Worm (Caenorhabditis elegans) whole organism, early embryonic: ENCODE data around the gene ilcr-2.

Source experiments
- F13C5.2 ChIP-seq: sonication (generic microtip); optimal IDR thresholded peaks from 2 replicates; lab custom pipeline; 2017; ENCODE audit warnings: mild to moderate bottlenecking, missing genetic modification characterization, inconsistent platforms, missing compliant biosample characterization
- ets-7 ChIP-seq: sonication (generic microtip); optimal IDR thresholded peaks from 2 replicates; lab custom pipeline; 2016; ENCODE audit warnings: missing genotype, missing genetic modification characterization, missing compliant biosample characterization
- hmg-4 ChIP-seq: fragments of 200-800 bp; sonication (Bioruptor generic); optimal IDR thresholded peaks from 2 replicates; lab custom pipeline; 2018; ENCODE audit warnings: mild to moderate bottlenecking, missing genetic modification characterization, missing compliant biosample characterization

DNA sequence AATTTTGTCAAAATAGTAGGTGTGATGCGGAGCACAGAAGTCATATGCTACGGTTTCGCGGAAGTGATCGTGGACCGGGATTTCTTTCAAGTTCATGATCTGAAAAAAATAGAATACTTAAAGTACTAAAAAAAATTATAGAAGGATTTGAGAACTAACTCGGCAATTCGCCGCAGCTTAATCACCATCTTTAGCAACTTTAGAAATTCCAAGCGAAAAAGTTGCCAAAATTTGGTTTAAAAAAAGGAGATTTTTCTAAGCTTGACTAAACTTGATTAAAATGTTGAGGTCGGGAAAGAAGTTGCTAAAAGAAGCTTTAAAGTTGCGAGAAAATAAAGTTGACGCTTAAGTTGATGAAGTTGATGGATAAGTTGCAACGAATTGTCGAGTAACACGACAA lies 42.6 kb downstream of the ilcr-2 start, which contains the start of gene ZK177.9:
- TF ChIP-seq hmg-4 (GFP tag; lab: Kevin White, UChicago), result no peak
- no peak for TF ChIP-seq ets-7 (tag; lab: Kevin White, UChicago)
- TF ChIP-seq F13C5.2, result no peak
